Fruit fly (Drosophila melanogaster): Measurements from ENCODE around the gene CG14441.

DNA sequence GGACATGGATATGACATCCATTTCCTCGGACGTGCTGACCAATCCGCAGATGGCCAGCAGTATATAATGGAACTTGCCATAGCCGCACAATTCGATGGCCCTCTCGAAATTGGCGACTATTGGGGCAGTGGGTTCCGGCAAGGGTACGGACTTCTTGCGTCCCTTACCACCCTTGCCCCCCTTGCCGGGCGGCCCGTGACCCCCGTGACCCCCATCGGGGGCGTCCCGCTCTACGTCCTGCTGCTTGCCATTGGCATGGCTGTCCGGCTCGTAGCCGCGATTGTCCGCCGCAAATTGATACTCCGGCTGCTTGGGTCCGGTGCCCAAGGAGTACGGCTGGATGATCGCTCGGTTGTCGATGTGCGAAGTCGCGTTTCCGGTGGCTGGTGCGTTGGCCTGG is 24.3 kb downstream of the CG14441 start:
- TF ChIP-seq insv (optimal IDR thresholded peaks at IDR 0.05) (no peak), psq (optimal IDR thresholded peaks at IDR 0.05) (no peak), h (optimal IDR thresholded peaks at IDR 0.05) (no peak), ttk (optimal IDR thresholded peaks at IDR 0.05) (no peak), Sin3A (optimal IDR thresholded peaks at IDR 0.05) (no peak), Myc (optimal IDR thresholded peaks at IDR 0.05) (no peak)
